Worm (Caenorhabditis elegans) whole organism, L4 larva: ENCODE measurements around the gene ugt-66.

Source experiments
- F26F4.8 ChIP-seq: fragments of 200-800 bp; sonication (Bioruptor generic); conservative IDR thresholded peaks from 2 replicates; pipeline ENCODE4 v1.3.6; 2022; ENCODE audit warnings: missing genetic modification characterization, missing compliant biosample characterization
- F37D6.2 ChIP-seq: sonication (generic microtip); optimal IDR thresholded peaks from 2 replicates; lab custom pipeline; 2016; ENCODE audit warnings: mild to moderate bottlenecking, missing genetic modification characterization, missing compliant biosample characterization
- F44E2.7 ChIP-seq: fragments of 200-800 bp; sonication (Bioruptor generic); IDR thresholded peaks from 2 replicates; pipeline ENCODE4 v2.1.2; 2022; ENCODE audit warnings: missing genetic modification characterization, missing compliant biosample characterization
- ama-1 ChIP-seq: fragments of 150-350 bp; optimal IDR thresholded peaks from 2 replicates; lab custom pipeline; 2014; ENCODE audit warnings: inconsistent platforms, mixed read lengths
- arid-1 ChIP-seq: fragments of 200-800 bp; sonication (Bioruptor generic); conservative IDR thresholded peaks from 2 replicates; pipeline ENCODE4 v1.3.6; 2022; ENCODE audit warnings: missing genetic modification reagents, missing genetic modification characterization, missing compliant biosample characterization
- ceh-20 ChIP-seq: fragments of 200-800 bp; sonication (Bioruptor generic); IDR thresholded peaks from 2 replicates; pipeline ENCODE4 v1.3.6; 2022; ENCODE audit warnings: missing genetic modification reagents, missing genetic modification characterization, missing compliant biosample characterization
- cey-2 ChIP-seq: sonication (generic microtip); optimal IDR thresholded peaks from 3 replicates; lab custom pipeline; 2017; ENCODE audit warnings: missing genetic modification characterization, mild to moderate bottlenecking, missing compliant biosample characterization, antibody characterized with exemption, borderline replicate concordance; ENCODE audit not compliant: insufficient read depth
- daf-16 ChIP-seq, 3 experiments: sonication (generic microtip); optimal IDR thresholded peaks; 2 replicates each; lab custom pipeline; 2016 to 2017; ENCODE audit warnings: missing genetic modification characterization in 3 of 3, missing genetic modification reagents in 3 of 3, mild to moderate bottlenecking in 2 of 3, missing compliant biosample characterization in 2 of 3, missing biosample characterization in 1 of 3, moderate library complexity in 1 of 3
- daf-8 ChIP-seq: fragments of 200-800 bp; sonication (Bioruptor generic); IDR thresholded peaks from 2 replicates; pipeline ENCODE4 v1.3.6; 2022; ENCODE audit warnings: missing genetic modification characterization, missing compliant biosample characterization
- dmd-8 ChIP-seq: fragments of 200-800 bp; sonication (Bioruptor generic); IDR thresholded peaks from 2 replicates; pipeline ENCODE4 v1.3.6; 2022; ENCODE audit warnings: missing genetic modification characterization, missing compliant biosample characterization
- duxl-1 ChIP-seq: sonication (generic microtip); optimal IDR thresholded peaks from 2 replicates; lab custom pipeline; 2016; ENCODE audit warnings: mild to moderate bottlenecking, missing genetic modification characterization, moderate library complexity, missing compliant biosample characterization; ENCODE audit not compliant: poor library complexity
- dve-1 ChIP-seq: sonication (generic microtip); optimal IDR thresholded peaks from 2 replicates; lab custom pipeline; 2017; ENCODE audit warnings: antibody characterized with exemption, mild to moderate bottlenecking, missing genetic modification characterization, missing compliant biosample characterization; ENCODE audit not compliant: insufficient read depth
- gei-8 ChIP-seq: fragments of 200-800 bp; sonication (Bioruptor generic); optimal IDR thresholded peaks from 2 replicates; lab custom pipeline; 2018; ENCODE audit warnings: mild to moderate bottlenecking, missing genetic modification characterization, missing compliant biosample characterization
- hlh-11 ChIP-seq: fragments of 200-800 bp; sonication (Bioruptor generic); optimal IDR thresholded peaks from 2 replicates; lab custom pipeline; 2018; ENCODE audit warnings: mild to moderate bottlenecking, missing genetic modification characterization, missing compliant biosample characterization
- jun-1 ChIP-seq: fragments of 150-350 bp; optimal IDR thresholded peaks from 2 replicates; lab custom pipeline; 2014; ENCODE audit warnings: missing biosample characterization, missing genetic modification reagents, missing genetic modification characterization
- lim-7 ChIP-seq: fragments of 200-800 bp; sonication (Bioruptor generic); IDR thresholded peaks from 2 replicates; pipeline ENCODE4 v1.3.6; 2022; ENCODE audit warnings: missing genetic modification characterization, missing compliant biosample characterization
- lin-1 ChIP-seq: fragments of 200-800 bp; sonication (Bioruptor generic); IDR thresholded peaks from 2 replicates; pipeline ENCODE4 v1.3.6; 2022; ENCODE audit warnings: missing genetic modification reagents, missing genetic modification characterization, missing compliant biosample characterization
- madf-5 ChIP-seq, 2 experiments: fragments of 200-800 bp; sonication (Bioruptor generic); IDR thresholded peaks; 2 replicates each; pipeline ENCODE4 v1.3.6; 2022; ENCODE audit warnings: missing compliant biosample characterization in 2 of 2, missing genetic modification characterization in 2 of 2
- mxl-3 ChIP-seq: fragments of 200-800 bp; sonication (Bioruptor generic); optimal IDR thresholded peaks from 2 replicates; lab custom pipeline; 2018; ENCODE audit warnings: mild to moderate bottlenecking, missing genetic modification characterization, missing compliant biosample characterization
- nhr-10 ChIP-seq: fragments of 150-350 bp; optimal IDR thresholded peaks from 2 replicates; lab custom pipeline; 2014; ENCODE audit warnings: missing biosample characterization, missing genetic modification characterization
- nhr-11 ChIP-seq: fragments of 150-350 bp; optimal IDR thresholded peaks from 2 replicates; lab custom pipeline; 2014; ENCODE audit warnings: missing biosample characterization, missing genetic modification characterization
- nhr-111 ChIP-seq: fragments of 200-800 bp; sonication (Bioruptor generic); optimal IDR thresholded peaks from 2 replicates; lab custom pipeline; 2018; ENCODE audit warnings: mild to moderate bottlenecking, missing genetic modification characterization, missing compliant biosample characterization
- nhr-28 ChIP-seq: fragments of 150-350 bp; optimal IDR thresholded peaks from 2 replicates; lab custom pipeline; 2014; ENCODE audit warnings: missing biosample characterization, missing genetic modification characterization
- nhr-41 ChIP-seq: fragments of 200-800 bp; sonication (Bioruptor generic); IDR thresholded peaks from 2 replicates; pipeline ENCODE4 v1.3.6; 2022; ENCODE audit warnings: missing genetic modification reagents, missing genetic modification characterization, missing compliant biosample characterization
- nhr-48 ChIP-seq: sonication (generic microtip); optimal IDR thresholded peaks from 2 replicates; lab custom pipeline; 2016; ENCODE audit warnings: mild to moderate bottlenecking, missing genetic modification characterization, missing compliant biosample characterization
- nhr-76 ChIP-seq: fragments of 150-350 bp; optimal IDR thresholded peaks from 2 replicates; lab custom pipeline; 2014; ENCODE audit warnings: missing biosample characterization, missing genetic modification characterization
- nhr-77 ChIP-seq: fragments of 150-350 bp; optimal IDR thresholded peaks from 2 replicates; lab custom pipeline; 2014; ENCODE audit warnings: missing biosample characterization, missing genetic modification characterization
- pha-4 ChIP-seq, 2 experiments: fragments of 150-350 bp in 1 of 2; fragments of 200-800 bp in 1 of 2; sonication (Bioruptor generic) in 1 of 2; IDR thresholded peaks in 1 of 2; optimal IDR thresholded peaks in 1 of 2; 2 replicates each; pipeline versions ENCODE4 v1.3.6 to Lab custom; 2014 to 2022; ENCODE audit warnings: missing genetic modification characterization in 2 of 2, missing genetic modification reagents in 2 of 2, missing biosample characterization in 1 of 2, missing compliant biosample characterization in 1 of 2
- php-3 ChIP-seq: fragments of 200-800 bp; sonication (Bioruptor generic); IDR thresholded peaks from 2 replicates; pipeline ENCODE4 v1.3.6; 2022; ENCODE audit warnings: missing genetic modification reagents, missing genetic modification characterization, missing compliant biosample characterization
- pqm-1 ChIP-seq: sonication (generic microtip); optimal IDR thresholded peaks from 2 replicates; lab custom pipeline; 2017; ENCODE audit warnings: missing biosample characterization, missing genetic modification characterization
- rbr-2 ChIP-seq: sonication (generic microtip); optimal IDR thresholded peaks from 2 replicates; lab custom pipeline; 2016; ENCODE audit warnings: missing genotype, missing genetic modification characterization, missing compliant biosample characterization
- saeg-2 ChIP-seq: fragments of 200-800 bp; sonication (Bioruptor generic); IDR thresholded peaks from 2 replicates; pipeline ENCODE4 v1.3.6; 2022; ENCODE audit warnings: missing genetic modification reagents, missing genetic modification characterization, missing compliant biosample characterization
- snpc-4 ChIP-seq: fragments of 150-350 bp; optimal IDR thresholded peaks from 2 replicates; lab custom pipeline; 2014; ENCODE audit warnings: missing biosample characterization, missing genetic modification characterization
- unc-130 ChIP-seq: sonication (generic microtip); optimal IDR thresholded peaks from 2 replicates; lab custom pipeline; 2016; ENCODE audit warnings: missing genetic modification reagents, missing genetic modification characterization, missing compliant biosample characterization
- unc-62 ChIP-seq, 3 experiments: fragments of 150-350 bp in 1 of 3; sonication (generic microtip); optimal IDR thresholded peaks in 2 of 3; peaks in 1 of 3; 1 replicate in 1 of 3; 2 replicates in 2 of 3; lab custom pipeline; 2014 to 2017; ENCODE audit warnings: missing biosample characterization in 3 of 3, missing genetic modification characterization in 3 of 3, missing genetic modification reagents in 3 of 3, missing genotype in 1 of 3
- zag-1 ChIP-seq: fragments of 150-350 bp; optimal IDR thresholded peaks from 2 replicates; lab custom pipeline; 2014; ENCODE audit warnings: missing biosample characterization, missing genetic modification characterization
- zip-11 ChIP-seq: fragments of 200-800 bp; sonication (Bioruptor generic); IDR thresholded peaks from 2 replicates; pipeline ENCODE4 v1.3.6; 2022; ENCODE audit warnings: missing genetic modification characterization, missing compliant biosample characterization
- ztf-11 ChIP-seq: fragments of 150-350 bp; optimal IDR thresholded peaks from 2 replicates; lab custom pipeline; 2014; ENCODE audit warnings: missing biosample characterization, missing genetic modification characterization

The ugt-66 gene

ce11 chrIII:6194480-6194879, at the start of gene ugt-66:
TSS of gene ugt-66 (minus strand) at chrIII:6194580.
- TF ChIP-seq snpc-4 (tag; lab: Kevin White, UChicago): no peak
- TF ChIP-seq duxl-1 (tag; lab: Kevin White, UChicago): no peak
- TF ChIP-seq ceh-20: no peak
- no peak for TF ChIP-seq unc-130 (GFP tag; lab: Kevin White, UChicago)
- TF ChIP-seq, all 104 proteins: peak for 0

ce11 chrIII:6240528-6240927, 46.1 kb upstream of the ugt-66 start, which contains the start of gene T12A2.3:
TSS of gene T12A2.3 (plus strand) at chrIII:6240828.
- TF ChIP-seq nhr-11 (tag; lab: Kevin White, UChicago) (no peak), zip-11 (no peak), lim-7 (no peak), ztf-11 (tag; lab: Kevin White, UChicago) (no peak), gei-8 (GFP tag; lab: Kevin White, UChicago) (no peak), dmd-8 (GFP tag; lab: Robert Waterston, UW) (no peak), pqm-1 (tag; lab: Kevin White, UChicago) (no peak), jun-1 (tag; lab: Kevin White, UChicago) (no peak), rbr-2 (no peak), F26F4.8 (GFP tag; lab: Robert Waterston, UW) (no peak)

- no peak for TF ChIP-seq duxl-1 (tag; lab: Kevin White, UChicago)
- TF ChIP-seq nhr-111 (GFP tag; lab: Kevin White, UChicago): no peak
- TF ChIP-seq daf-8 (GFP tag; lab: Robert Waterston, UW): no peak
- TF ChIP-seq zag-1: no peak
- no peak for TF ChIP-seq nhr-48 (tag; lab: Kevin White, UChicago)
- TF ChIP-seq lin-1 (GFP tag; lab: Robert Waterston, UW): no peak
- TF ChIP-seq unc-62 (GFP tag; optimal IDR thresholded peaks at IDR 0.05 in 1 of 2; lab: Kevin White, UChicago): no peak
- TF ChIP-seq unc-62 (tag; optimal IDR thresholded peaks at IDR 0.05; lab: Kevin White, UChicago): no peak
- no peak for TF ChIP-seq F44E2.7 (GFP tag; lab: Robert Waterston, UW)
- no peak for TF ChIP-seq hlh-11 (tag; lab: Kevin White, UChicago)
- TF ChIP-seq ama-1 (lab: Kevin White, UChicago): no peak
- TF ChIP-seq saeg-2 (GFP tag; lab: Robert Waterston, UW): no peak
- TF ChIP-seq nhr-76 (tag; lab: Kevin White, UChicago): no peak
- TF ChIP-seq nhr-41: no peak
Observed at ce11 chrIII:6236649-6237048, 42.3 kb upstream of the ugt-66 start, which contains the start of gene T12A2.21. TSS of gene T12A2.21 (minus strand) at chrIII:6236749.

- TF ChIP-seq daf-16 (GFP tag; optimal IDR thresholded peaks at IDR 0.05; lab: Kevin White, UChicago) (no peak), daf-16 (tag; optimal IDR thresholded peaks at IDR 0.05; lab: Kevin White, UChicago) (peak; percentile 80), gei-8 (GFP tag; lab: Kevin White, UChicago) (no peak), dve-1 (tag; lab: Kevin White, UChicago) (peak; percentile 77), nhr-10 (no peak), nhr-11 (tag; lab: Kevin White, UChicago) (no peak), nhr-28 (tag; lab: Kevin White, UChicago) (peak; percentile 88), arid-1 (GFP tag; lab: Robert Waterston, UW) (no peak), F37D6.2 (tag; lab: Kevin White, UChicago) (no peak), lim-7 (no peak), nhr-77 (tag; lab: Kevin White, UChicago) (peak; percentile 74), madf-5 (GFP tag; IDR thresholded peaks at IDR 0.05; lab: Robert Waterston, UW) (no peak), cey-2 (tag; lab: Kevin White, UChicago) (no peak), mxl-3 (GFP tag; lab: Kevin White, UChicago) (peak; percentile 51), pha-4 (GFP tag; IDR thresholded peaks at IDR 0.05; lab: Robert Waterston, UW) (no peak), pha-4 (tag; optimal IDR thresholded peaks at IDR 0.05; lab: Kevin White, UChicago) (peak; percentile 39), php-3 (peak; percentile 73), pqm-1 (tag; lab: Kevin White, UChicago) (peak; percentile 95)
Observed at ce11 chrIII:6231880-6232279, 37.5 kb upstream of the ugt-66 start.
